Fruit fly (Drosophila melanogaster) whole organism, embryonic: ENCODE results near the gene CG32971.
A peak's percentile ranks its signal among the peaks of the same experiment; 100 is the strongest.

Experiments
- Asciz ChIP-seq: fragments of 200-800 bp; sonication (Bioruptor generic); optimal IDR thresholded peaks from 2 replicates; lab custom pipeline; 2017; ENCODE audit warnings: missing biosample characterization, mild to moderate bottlenecking, missing genetic modification characterization, missing genetic modification reagents
- Awh ChIP-seq: fragments of 200-800 bp; sonication (Bioruptor generic); IDR thresholded peaks from 2 replicates; pipeline ENCODE4, ENCODE4 v1.3.6; 2022; ENCODE audit warnings: missing biosample characterization, missing genetic modification characterization
- CG10979 ChIP-seq: fragments of 200-800 bp; sonication (Bioruptor generic); optimal IDR thresholded peaks from 2 replicates; lab custom pipeline; 2018; ENCODE audit warnings: missing biosample characterization, mild to moderate bottlenecking, missing genetic modification characterization, moderate library complexity
- CG11093 ChIP-seq: fragments of 200-800 bp; sonication (Bioruptor generic); IDR thresholded peaks from 3 replicates; pipeline ENCODE4 v1.3.6; 2022; ENCODE audit warnings: missing biosample characterization, missing genetic modification characterization
- CG11723 ChIP-seq: fragments of 200-800 bp; sonication (Bioruptor generic); optimal IDR thresholded peaks from 2 replicates; lab custom pipeline; 2017; ENCODE audit warnings: missing biosample characterization, mild to moderate bottlenecking, missing genetic modification characterization
- CG1233 ChIP-seq: fragments of 200-800 bp; sonication (Bioruptor generic); optimal IDR thresholded peaks from 4 replicates; lab custom pipeline; 2018; ENCODE audit warnings: missing biosample characterization, mild to moderate bottlenecking, missing genetic modification characterization
- CG12942 ChIP-seq: fragments of 200-800 bp; sonication (Bioruptor generic); optimal IDR thresholded peaks from 3 replicates; lab custom pipeline; 2016; ENCODE audit warnings: missing biosample characterization, missing genetic modification characterization
- CG13287 ChIP-seq: fragments of 200-800 bp; sonication (Bioruptor generic); IDR thresholded peaks from 2 replicates; pipeline ENCODE4 v1.3.6; 2022; ENCODE audit warnings: missing biosample characterization, missing genetic modification characterization; ENCODE audit not compliant: partially characterized antibody
- CG13424 ChIP-seq: fragments of 200-800 bp; sonication (Bioruptor generic); optimal IDR thresholded peaks from 2 replicates; lab custom pipeline; 2019; ENCODE audit warnings: missing biosample characterization, mild to moderate bottlenecking, missing genetic modification characterization, moderate library complexity
- CG13894 ChIP-seq: fragments of 200-800 bp; sonication (Bioruptor generic); optimal IDR thresholded peaks from 3 replicates; lab custom pipeline; 2018; ENCODE audit warnings: missing biosample characterization, mild to moderate bottlenecking, missing genetic modification characterization, moderate library complexity
- CG17612 ChIP-seq: fragments of 200-800 bp; sonication (Bioruptor generic); IDR thresholded peaks from 2 replicates; pipeline ENCODE4 v1.3.6; 2022; ENCODE audit warnings: missing biosample characterization, missing genetic modification characterization
- CG2199 ChIP-seq: fragments of 200-800 bp; sonication (Bioruptor generic); IDR thresholded peaks from 3 replicates; pipeline ENCODE4 v1.3.6; 2022; ENCODE audit warnings: missing biosample characterization, missing genetic modification characterization
- CG30431 ChIP-seq: fragments of 200-800 bp; sonication (Bioruptor generic); optimal IDR thresholded peaks from 2 replicates; lab custom pipeline; 2017; ENCODE audit warnings: missing biosample characterization, missing genetic modification characterization
- CG31441 ChIP-seq: fragments of 200-800 bp; sonication (Bioruptor generic); IDR thresholded peaks from 2 replicates; pipeline ENCODE4 v1.3.6; 2022; ENCODE audit warnings: missing biosample characterization, missing genetic modification characterization
- CG4404 ChIP-seq: fragments of 200-800 bp; sonication (Bioruptor generic); IDR thresholded peaks from 2 replicates; pipeline ENCODE4 v1.3.6; 2022; ENCODE audit warnings: missing biosample characterization, missing genetic modification characterization
- CG5180 ChIP-seq: fragments of 200-800 bp; sonication (Bioruptor generic); optimal IDR thresholded peaks from 3 replicates; lab custom pipeline; 2017; ENCODE audit warnings: missing biosample characterization, missing genetic modification characterization, mild to moderate bottlenecking, moderate library complexity, missing genetic modification reagents
- CG6654 ChIP-seq: fragments of 200-800 bp; sonication (Bioruptor generic); optimal IDR thresholded peaks from 2 replicates; lab custom pipeline; 2017; ENCODE audit warnings: missing biosample characterization, mild to moderate bottlenecking, missing genetic modification characterization
- CG8924 ChIP-seq: fragments of 200-800 bp; optimal IDR thresholded peaks from 3 replicates; lab custom pipeline; 2019; ENCODE audit warnings: missing biosample characterization, mild to moderate bottlenecking, missing genetic modification characterization, moderate library complexity
- CG9727 ChIP-seq: fragments of 200-800 bp; sonication (Bioruptor generic); optimal IDR thresholded peaks from 3 replicates; lab custom pipeline; 2017; ENCODE audit warnings: missing biosample characterization, mild to moderate bottlenecking, missing genetic modification characterization
- Chrac-16 ChIP-seq: fragments of 200-800 bp; sonication (Bioruptor generic); optimal IDR thresholded peaks from 3 replicates; lab custom pipeline; 2016; ENCODE audit warnings: missing biosample characterization, missing genetic modification characterization
- Deaf1 ChIP-seq: fragments of 200-800 bp; optimal IDR thresholded peaks from 3 replicates; lab custom pipeline; 2019; ENCODE audit warnings: missing biosample characterization, mild to moderate bottlenecking, missing genetic modification characterization, moderate library complexity
- Dip2 ChIP-seq: fragments of 200-800 bp; sonication (Bioruptor generic); IDR thresholded peaks from 2 replicates; pipeline ENCODE4 v1.3.6; 2022; ENCODE audit warnings: missing biosample characterization, missing genetic modification characterization
- HLH3B ChIP-seq: fragments of 200-800 bp; sonication (Bioruptor generic); IDR thresholded peaks from 2 replicates; pipeline ENCODE4 v1.3.6; 2022; ENCODE audit warnings: missing biosample characterization, missing genetic modification characterization
- Hr51 ChIP-seq, 2 experiments: fragments of 200-800 bp; sonication (Bioruptor generic); optimal IDR thresholded peaks; 2 replicates in 1 of 2; 3 replicates in 1 of 2; lab custom pipeline; 2016 to 2018; ENCODE audit warnings: missing biosample characterization in 2 of 2, missing genetic modification characterization in 2 of 2, mild to moderate bottlenecking in 1 of 2, moderate library complexity in 1 of 2
- Hr78 ChIP-seq, 2 experiments: fragments of 200-800 bp in 1 of 2; fragments of >200 bp in 1 of 2; sonication (Bioruptor generic) in 1 of 2; optimal IDR thresholded peaks; 2 replicates each; lab custom pipeline; 2017 to 2019; ENCODE audit warnings: missing biosample characterization in 2 of 2, missing genetic modification characterization in 2 of 2, mild to moderate bottlenecking in 1 of 2, moderate library complexity in 1 of 2
- MBD-R2 ChIP-seq: fragments of 200-800 bp; sonication (Bioruptor generic); IDR thresholded peaks from 2 replicates; pipeline ENCODE4 v1.3.6; 2022; ENCODE audit warnings: missing biosample characterization, missing genetic modification characterization
- Nf-YB ChIP-seq: fragments of 200-800 bp; sonication (Bioruptor generic); optimal IDR thresholded peaks from 3 replicates; lab custom pipeline; 2019; ENCODE audit warnings: missing biosample characterization, mild to moderate bottlenecking, missing genetic modification characterization, moderate library complexity
- Pdp1 ChIP-seq, 2 experiments: fragments of 200-800 bp; sonication (Bioruptor generic); optimal IDR thresholded peaks; 3 replicates each; lab custom pipeline; 2016; ENCODE audit warnings: missing biosample characterization in 2 of 2, missing genetic modification characterization in 2 of 2, mild to moderate bottlenecking in 1 of 2, moderate library complexity in 1 of 2
- Ravus ChIP-seq: fragments of 200-800 bp; sonication (Bioruptor generic); IDR thresholded peaks from 2 replicates; pipeline ENCODE4 v1.3.6; 2022; ENCODE audit warnings: missing biosample characterization, missing genetic modification characterization
- Sin3A ChIP-seq: fragments of >200 bp; optimal IDR thresholded peaks from 2 replicates; lab custom pipeline; 2018
- bcd ChIP-seq: fragments of 200-800 bp; sonication (Bioruptor generic); optimal IDR thresholded peaks from 2 replicates; lab custom pipeline; 2017; ENCODE audit warnings: missing biosample characterization, mild to moderate bottlenecking, missing genetic modification characterization
- bigmax ChIP-seq: fragments of 200-800 bp; sonication (Bioruptor generic); optimal IDR thresholded peaks from 2 replicates; lab custom pipeline; 2018; ENCODE audit warnings: missing biosample characterization, mild to moderate bottlenecking, missing genetic modification characterization
- ci ChIP-seq: fragments of 200-800 bp; sonication (Bioruptor generic); IDR thresholded peaks from 3 replicates; pipeline ENCODE4 v1.3.6; 2022; ENCODE audit warnings: missing biosample characterization, missing genetic modification characterization
- cwo ChIP-seq: fragments of 200-800 bp; sonication (Bioruptor generic); optimal IDR thresholded peaks from 3 replicates; lab custom pipeline; 2017; ENCODE audit warnings: missing biosample characterization, missing genetic modification characterization, mild to moderate bottlenecking, moderate library complexity, missing genetic modification reagents
- dpn ChIP-seq, 2 experiments: fragments of 200-800 bp; sonication (Bioruptor generic); optimal IDR thresholded peaks; 3 replicates each; lab custom pipeline; 2016; ENCODE audit warnings: missing biosample characterization in 2 of 2, missing genetic modification characterization in 2 of 2
- gsb-n ChIP-seq: fragments of 200-800 bp; sonication (Bioruptor generic); optimal IDR thresholded peaks from 3 replicates; lab custom pipeline; 2018; ENCODE audit warnings: missing biosample characterization, mild to moderate bottlenecking, missing genetic modification characterization
- jumu ChIP-seq: fragments of 200-800 bp; sonication (Bioruptor generic); optimal IDR thresholded peaks from 3 replicates; lab custom pipeline; 2016; ENCODE audit warnings: missing biosample characterization, missing genetic modification characterization
- lilli ChIP-seq: fragments of 200-800 bp; sonication (Bioruptor generic); optimal IDR thresholded peaks from 3 replicates; lab custom pipeline; 2016; ENCODE audit warnings: missing biosample characterization, missing genetic modification characterization
- pho ChIP-seq: fragments of 200-800 bp; sonication (Bioruptor generic); optimal IDR thresholded peaks from 2 replicates; lab custom pipeline; 2016; ENCODE audit warnings: missing biosample characterization, missing genetic modification characterization
- pita ChIP-seq: fragments of 200-800 bp; sonication (Bioruptor generic); optimal IDR thresholded peaks from 2 replicates; lab custom pipeline; 2017; ENCODE audit warnings: missing biosample characterization, mild to moderate bottlenecking, missing genetic modification characterization
- rib ChIP-seq: fragments of 200-800 bp; sonication (Bioruptor generic); IDR thresholded peaks from 2 replicates; pipeline ENCODE4 v1.3.6; 2022; ENCODE audit warnings: missing biosample characterization, missing genetic modification characterization
- scrt ChIP-seq: fragments of 200-800 bp; sonication (Bioruptor generic); optimal IDR thresholded peaks from 2 replicates; lab custom pipeline; 2018; ENCODE audit warnings: missing biosample characterization, mild to moderate bottlenecking, missing genetic modification characterization, moderate library complexity
- sd ChIP-seq: fragments of 200-800 bp; sonication (Bioruptor generic); optimal IDR thresholded peaks from 3 replicates; lab custom pipeline; 2018; ENCODE audit warnings: missing biosample characterization, mild to moderate bottlenecking, missing genetic modification characterization, moderate library complexity
- sens ChIP-seq: fragments of 200-800 bp; sonication (Bioruptor generic); peaks from one replicate; lab custom pipeline; 2016; ENCODE audit warnings: missing biosample characterization, missing genetic modification characterization
- sima ChIP-seq: fragments of 200-800 bp; sonication (Bioruptor generic); optimal IDR thresholded peaks from 2 replicates; lab custom pipeline; 2016; ENCODE audit warnings: missing biosample characterization, missing genetic modification characterization
- toy ChIP-seq: fragments of 200-800 bp; sonication (Bioruptor generic); IDR thresholded peaks from 2 replicates; pipeline ENCODE4 v1.3.6; 2022; ENCODE audit warnings: missing biosample characterization, missing genetic modification characterization
- trh ChIP-seq: fragments of 200-800 bp; sonication (Bioruptor generic); optimal IDR thresholded peaks from 2 replicates; lab custom pipeline; 2016; ENCODE audit warnings: missing biosample characterization, missing genetic modification characterization
- zfh1 ChIP-seq: fragments of 200-800 bp; sonication (Bioruptor generic); IDR thresholded peaks from 3 replicates; pipeline ENCODE4 v1.3.6; 2022; ENCODE audit warnings: missing biosample characterization, missing genetic modification characterization

CG32971 gene

DNA sequence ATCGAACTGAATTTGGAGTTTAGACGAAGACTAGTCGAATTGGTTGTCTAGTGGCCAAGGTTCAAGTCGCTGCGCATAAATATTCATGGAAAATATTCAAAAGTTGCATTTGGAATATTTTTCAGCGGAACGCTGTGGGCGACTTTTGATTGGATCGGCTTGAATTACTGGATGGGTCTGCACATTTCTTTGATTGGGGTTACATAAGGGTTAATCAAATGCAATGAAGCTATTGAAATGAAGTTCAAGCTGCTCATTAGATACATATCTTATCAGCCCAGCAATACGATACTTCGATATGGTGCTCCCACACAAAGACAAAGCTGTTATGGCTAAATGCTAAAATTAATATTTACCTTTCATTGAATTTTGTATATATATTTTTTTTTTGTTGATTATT, 28.6 kb upstream of the CG32971 start (continued):
- TF ChIP-seq CG30431 (no peak), jumu (GFP tag; lab: Kevin White, UChicago) (no peak), sd (peak; percentile 7), ci (GFP tag; lab: Robert Waterston, UW) (no peak), Ravus (no peak), CG5180 (no peak), scrt (GFP tag; lab: Kevin White, UChicago) (no peak), Hr78 (GFP tag; optimal IDR thresholded peaks at IDR 0.05; lab: Kevin White, UChicago) (peak in 1 of 2 experiments; percentile 37), dpn (GFP tag; optimal IDR thresholded peaks at IDR 0.05; lab: Kevin White, UChicago) (no peak), Deaf1 (tag; lab: Kevin White, UChicago) (no peak), Awh (GFP tag; lab: Robert Waterston, UW) (peak; percentile 95), sima (no peak)

dm6 chr2L:14247853-14248252, 26.8 kb upstream of the CG32971 start:
- TF ChIP-seq toy, result no peak
- no peak for TF ChIP-seq CG11723
- no peak for TF ChIP-seq pita
- TF ChIP-seq CG11093 (GFP tag; lab: Robert Waterston, UW), result no peak
- TF ChIP-seq pho (GFP tag; lab: Kevin White, UChicago), result no peak
- TF ChIP-seq lilli, result no peak
- no peak for TF ChIP-seq Asciz (GFP tag; lab: Kevin White, UChicago)
- no peak for TF ChIP-seq CG13894 (tag; lab: Kevin White, UChicago)

DNA sequence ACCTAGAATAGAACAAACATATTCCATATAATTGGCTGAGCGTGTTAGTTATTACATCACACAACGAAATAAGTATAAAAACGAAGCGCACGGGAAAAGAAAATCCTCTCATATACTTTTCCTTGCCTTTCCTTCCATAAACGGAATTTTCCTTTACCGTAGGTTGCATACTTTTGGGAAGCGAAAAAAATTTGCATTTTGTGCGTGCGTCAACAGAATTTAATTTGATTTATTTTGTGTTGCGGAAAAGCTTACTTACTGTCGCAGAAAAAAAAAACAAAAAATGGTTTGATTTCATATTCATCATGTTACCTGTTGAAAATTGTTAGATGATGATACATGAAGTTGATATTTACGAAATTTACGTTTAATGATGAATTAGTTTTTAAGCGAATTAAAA, 22.8 kb upstream of the CG32971 start:
- TF ChIP-seq MBD-R2 (GFP tag; lab: Robert Waterston, UW) (no peak), cwo (no peak), Nf-YB (GFP tag; lab: Kevin White, UChicago) (no peak), CG2199 (GFP tag; lab: Robert Waterston, UW) (peak; percentile 39; the same call in 1 of the 3 replicates), Sin3A (no peak), Dip2 (GFP tag; lab: Robert Waterston, UW) (no peak), zfh1 (GFP tag; lab: Robert Waterston, UW) (no peak), CG17612 (peak; percentile 80; the same call in 1 of the 2 replicates), Pdp1 (GFP tag; optimal IDR thresholded peaks at IDR 0.05; lab: Kevin White, UChicago) (peak in 1 of 2 experiments; percentile 19), Hr51 (GFP tag; optimal IDR thresholded peaks at IDR 0.05; lab: Kevin White, UChicago) (no peak)

- TF ChIP-seq CG31441 (GFP tag; lab: Robert Waterston, UW), result peak; percentile 74
- TF ChIP-seq sens, result peak; percentile 77
- no peak for TF ChIP-seq trh (GFP tag; lab: Kevin White, UChicago)
- TF ChIP-seq CG1233 (GFP tag; lab: Kevin White, UChicago), result peak; percentile 27
- TF ChIP-seq CG10979 (tag; lab: Kevin White, UChicago), result peak; percentile 64
- peak; percentile 95 for TF ChIP-seq CG6654
- peak; percentile 51 for TF ChIP-seq CG13424 (tag; lab: Kevin White, UChicago)
- TF ChIP-seq CG8924 (tag; lab: Kevin White, UChicago), result peak; percentile 14
- no peak for TF ChIP-seq Chrac-16 (GFP tag; lab: Kevin White, UChicago)
- TF ChIP-seq rib (GFP tag; lab: Robert Waterston, UW), result no peak
- peak; percentile 32 for TF ChIP-seq bcd (GFP tag; lab: Kevin White, UChicago)
- no peak for TF ChIP-seq CG13287
- TF ChIP-seq bigmax, result no peak
- no peak for TF ChIP-seq CG12942
- TF ChIP-seq CG9727 (GFP tag; lab: Kevin White, UChicago), result peak; percentile 16
- no peak for TF ChIP-seq CG4404 (GFP tag; lab: Robert Waterston, UW)
- no peak for TF ChIP-seq jumu (GFP tag; lab: Kevin White, UChicago)
- peak; percentile 55 for TF ChIP-seq gsb-n (tag; lab: Kevin White, UChicago)
- no peak for TF ChIP-seq HLH3B (GFP tag; lab: Robert Waterston, UW)
These were observed 22.2 kb upstream of the CG32971 start for dm6 chr2L:14252271-14252870.
